Worm (Caenorhabditis elegans) whole organism, late embryonic: ENCODE results near the gene irld-67.

Source experiments
- F13H6.1 ChIP-seq: sonication (generic microtip); optimal IDR thresholded peaks from 2 replicates; lab custom pipeline; 2016; ENCODE audit warnings: missing genetic modification characterization, missing compliant biosample characterization
- K02D7.2 ChIP-seq: sonication (generic microtip); optimal IDR thresholded peaks from 2 replicates; lab custom pipeline; 2017; ENCODE audit warnings: mild to moderate bottlenecking, missing genetic modification characterization, missing compliant biosample characterization
- Y22D7AL.16 ChIP-seq: sonication (generic microtip); optimal IDR thresholded peaks from 2 replicates; lab custom pipeline; 2016; ENCODE audit warnings: missing genetic modification characterization, missing compliant biosample characterization
- ahr-1 ChIP-seq: sonication (generic microtip); optimal IDR thresholded peaks from 2 replicates; lab custom pipeline; 2016; ENCODE audit warnings: missing genetic modification characterization, missing compliant biosample characterization
- ceh-14 ChIP-seq: sonication (generic microtip); optimal IDR thresholded peaks from 2 replicates; lab custom pipeline; 2016; ENCODE audit warnings: missing genotype, missing genetic modification characterization, missing compliant biosample characterization
- ceh-18 ChIP-seq: sonication (generic microtip); optimal IDR thresholded peaks from 2 replicates; lab custom pipeline; 2016; ENCODE audit warnings: missing genetic modification characterization, missing compliant biosample characterization
- ceh-19 ChIP-seq: fragments of 200-800 bp; sonication (Bioruptor generic); optimal IDR thresholded peaks from 2 replicates; lab custom pipeline; 2018; ENCODE audit warnings: mild to moderate bottlenecking, missing genetic modification characterization, missing compliant biosample characterization
- ceh-22 ChIP-seq: sonication (generic microtip); optimal IDR thresholded peaks from 2 replicates; lab custom pipeline; 2017; ENCODE audit warnings: missing biosample characterization, missing genetic modification characterization
- ceh-31 ChIP-seq: sonication (generic microtip); optimal IDR thresholded peaks from 2 replicates; lab custom pipeline; 2016; ENCODE audit warnings: missing genetic modification characterization, missing compliant biosample characterization
- ceh-45 ChIP-seq: fragments of 200-800 bp; sonication (Bioruptor generic); IDR thresholded peaks from 2 replicates; pipeline ENCODE4 v1.3.6; 2022; ENCODE audit warnings: missing genetic modification reagents, missing genetic modification characterization, missing compliant biosample characterization
- ceh-48 ChIP-seq: sonication (generic microtip); optimal IDR thresholded peaks from 2 replicates; lab custom pipeline; 2016; ENCODE audit warnings: missing genetic modification characterization, inconsistent platforms, missing compliant biosample characterization
- dmd-4 ChIP-seq: sonication (generic microtip); optimal IDR thresholded peaks from 2 replicates; lab custom pipeline; 2016; ENCODE audit warnings: borderline replicate concordance, missing genetic modification characterization, missing compliant biosample characterization
- dve-1 ChIP-seq: sonication (generic microtip); optimal IDR thresholded peaks from 2 replicates; lab custom pipeline; 2017; ENCODE audit warnings: antibody characterized with exemption, mild to moderate bottlenecking, missing genetic modification characterization, missing compliant biosample characterization
- elt-4 ChIP-seq: sonication (generic microtip); optimal IDR thresholded peaks from 2 replicates; lab custom pipeline; 2016; ENCODE audit warnings: missing genetic modification characterization, missing compliant biosample characterization
- ets-4 ChIP-seq: sonication (generic microtip); optimal IDR thresholded peaks from 2 replicates; lab custom pipeline; 2016; ENCODE audit warnings: missing genetic modification characterization, missing compliant biosample characterization
- eyg-1 ChIP-seq: sonication (generic microtip); optimal IDR thresholded peaks from 2 replicates; lab custom pipeline; 2016; ENCODE audit warnings: missing genotype, missing genetic modification characterization, missing compliant biosample characterization
- fkh-10 ChIP-seq: fragments of 150-350 bp; optimal IDR thresholded peaks from 2 replicates; lab custom pipeline; 2014; ENCODE audit warnings: missing biosample characterization, missing genetic modification reagents, missing genetic modification characterization
- fkh-6 ChIP-seq: sonication (generic microtip); optimal IDR thresholded peaks from 2 replicates; lab custom pipeline; 2016; ENCODE audit warnings: missing genetic modification characterization, missing compliant biosample characterization
- gmeb-2 ChIP-seq: sonication (generic microtip); optimal IDR thresholded peaks from 2 replicates; lab custom pipeline; 2016; ENCODE audit warnings: missing genetic modification characterization, inconsistent platforms, missing compliant biosample characterization
- hlh-6 ChIP-seq: sonication (generic microtip); optimal IDR thresholded peaks from 2 replicates; lab custom pipeline; 2016; ENCODE audit warnings: missing genotype, missing genetic modification characterization, missing compliant biosample characterization
- hlh-8 ChIP-seq: sonication (generic microtip); optimal IDR thresholded peaks from 2 replicates; lab custom pipeline; 2016; ENCODE audit warnings: missing genotype, missing genetic modification characterization, missing compliant biosample characterization
- lim-6 ChIP-seq: sonication (generic microtip); optimal IDR thresholded peaks from 2 replicates; lab custom pipeline; 2016; ENCODE audit warnings: missing genetic modification characterization, missing compliant biosample characterization
- lin-11 ChIP-seq: fragments of 200-800 bp; sonication (Bioruptor generic); optimal IDR thresholded peaks from 2 replicates; lab custom pipeline; 2018; ENCODE audit warnings: mild to moderate bottlenecking, missing genetic modification characterization, missing compliant biosample characterization
- npax-4 ChIP-seq: sonication (generic microtip); optimal IDR thresholded peaks from 2 replicates; lab custom pipeline; 2016; ENCODE audit warnings: missing genetic modification characterization, missing compliant biosample characterization
- odd-2 ChIP-seq: sonication (generic microtip); optimal IDR thresholded peaks from 2 replicates; lab custom pipeline; 2017; ENCODE audit warnings: antibody characterized with exemption, mild to moderate bottlenecking, missing genetic modification characterization, missing compliant biosample characterization
- pag-3 ChIP-seq: sonication (generic microtip); optimal IDR thresholded peaks from 2 replicates; lab custom pipeline; 2016; ENCODE audit warnings: missing compliant biosample characterization, missing genetic modification characterization, borderline replicate concordance
- pat-9 ChIP-seq: fragments of 200-800 bp; sonication (Bioruptor generic); optimal IDR thresholded peaks from 2 replicates; lab custom pipeline; 2018; ENCODE audit warnings: mild to moderate bottlenecking, missing genetic modification characterization, moderate library complexity, missing compliant biosample characterization
- pha-2 ChIP-seq: sonication (generic microtip); optimal IDR thresholded peaks from 2 replicates; lab custom pipeline; 2017; ENCODE audit warnings: mild to moderate bottlenecking, missing genetic modification characterization, missing compliant biosample characterization
- pha-4 ChIP-seq: fragments of 150-350 bp; optimal IDR thresholded peaks from 2 replicates; lab custom pipeline; 2018; ENCODE audit warnings: missing biosample characterization, missing genetic modification reagents, missing genetic modification characterization
- ref-2 ChIP-seq: sonication (generic microtip); optimal IDR thresholded peaks from 2 replicates; lab custom pipeline; 2016; ENCODE audit warnings: missing genetic modification characterization, missing compliant biosample characterization
- rnt-1 ChIP-seq: sonication (generic microtip); optimal IDR thresholded peaks from 2 replicates; lab custom pipeline; 2016; ENCODE audit warnings: missing genetic modification characterization, missing compliant biosample characterization
- sdc-2 ChIP-seq: sonication (generic microtip); optimal IDR thresholded peaks from 2 replicates; lab custom pipeline; 2016; ENCODE audit warnings: missing genotype, missing genetic modification characterization, missing compliant biosample characterization
- sox-2 ChIP-seq: fragments of 200-800 bp; sonication (Bioruptor generic); IDR thresholded peaks from 2 replicates; pipeline ENCODE4 v1.3.6; 2022; ENCODE audit warnings: missing genetic modification reagents, missing genetic modification characterization, missing compliant biosample characterization
- tbx-7 ChIP-seq: sonication (generic microtip); optimal IDR thresholded peaks from 2 replicates; lab custom pipeline; 2016; ENCODE audit warnings: missing genotype, missing genetic modification characterization, missing compliant biosample characterization
- ttx-3 ChIP-seq: sonication (generic microtip); optimal IDR thresholded peaks from 2 replicates; lab custom pipeline; 2016; ENCODE audit warnings: missing genetic modification reagents, missing genetic modification characterization, missing compliant biosample characterization
- unc-42 ChIP-seq: sonication (generic microtip); optimal IDR thresholded peaks from 2 replicates; lab custom pipeline; 2016; ENCODE audit warnings: missing genotype, missing genetic modification characterization, missing compliant biosample characterization
- unc-55 ChIP-seq: sonication (generic microtip); optimal IDR thresholded peaks from 2 replicates; lab custom pipeline; 2017; ENCODE audit warnings: missing biosample characterization, missing genetic modification reagents, missing genetic modification characterization
- zip-5 ChIP-seq: sonication (generic microtip); optimal IDR thresholded peaks from 2 replicates; lab custom pipeline; 2016; ENCODE audit warnings: missing genetic modification characterization, missing compliant biosample characterization

The irld-67 gene

ce11 chrII:2929846-2930245 lies 4.4 kb downstream of the irld-67 start:
- no peak for TF ChIP-seq pat-9 (tag; lab: Kevin White, UChicago)
- TF ChIP-seq fkh-6: no peak
- TF ChIP-seq dve-1 (tag; lab: Kevin White, UChicago): no peak
- TF ChIP-seq ahr-1: no peak
- TF ChIP-seq ceh-22 (tag; lab: Kevin White, UChicago): no peak
- TF ChIP-seq K02D7.2 (tag; lab: Kevin White, UChicago): no peak
- TF ChIP-seq pag-3: no peak
- no peak for TF ChIP-seq rnt-1
- no peak for TF ChIP-seq ceh-48 (tag; lab: Kevin White, UChicago)
- no peak for TF ChIP-seq ceh-31 (tag; lab: Kevin White, UChicago)
- TF ChIP-seq pha-2 (tag; lab: Kevin White, UChicago): no peak
- TF ChIP-seq F13H6.1 (tag; lab: Kevin White, UChicago): no peak
- no peak for TF ChIP-seq Y22D7AL.16
- no peak for TF ChIP-seq tbx-7 (tag; lab: Kevin White, UChicago)
- TF ChIP-seq lim-6 (tag; lab: Kevin White, UChicago): no peak

- no peak for TF ChIP-seq hlh-8 (tag; lab: Kevin White, UChicago)
- TF ChIP-seq Y22D7AL.16: no peak
- no peak for TF ChIP-seq ref-2 (tag; lab: Kevin White, UChicago)
- no peak for TF ChIP-seq npax-4
- TF ChIP-seq hlh-6 (tag; lab: Kevin White, UChicago): no peak
- no peak for TF ChIP-seq ceh-18 (tag; lab: Kevin White, UChicago)
- no peak for TF ChIP-seq sox-2 (GFP tag; lab: Robert Waterston, UW)
- no peak for TF ChIP-seq ceh-19 (GFP tag; lab: Kevin White, UChicago)
- TF ChIP-seq ceh-31 (tag; lab: Kevin White, UChicago): no peak
- TF ChIP-seq unc-42: no peak
- no peak for TF ChIP-seq ceh-22 (tag; lab: Kevin White, UChicago)
- TF ChIP-seq pat-9 (tag; lab: Kevin White, UChicago): no peak
- TF ChIP-seq unc-55 (GFP tag; lab: Kevin White, UChicago): no peak
Measured at ce11 chrII:2927533-2927932, 6.7 kb downstream of the irld-67 start, which contains the start of the genes ZK355.3 and ZK355.8. Gene ZK355.3, minus strand, starts transcription at chrII:2927633. Gene ZK355.8, plus strand, starts transcription at chrII:2927804.

ce11 chrII:2925806-2926558 lies 8.3 kb downstream of the irld-67 start:
- TF ChIP-seq ahr-1 (no peak), ttx-3 (tag; lab: Kevin White, UChicago) (no peak), eyg-1 (tag; lab: Kevin White, UChicago) (no peak), ets-4 (tag; lab: Kevin White, UChicago) (no peak), zip-5 (tag; lab: Kevin White, UChicago) (no peak), ceh-31 (tag; lab: Kevin White, UChicago) (no peak), dmd-4 (tag; lab: Kevin White, UChicago) (no peak), gmeb-2 (tag; lab: Kevin White, UChicago) (no peak), ceh-14 (tag; lab: Kevin White, UChicago) (no peak), pha-4 (no peak), hlh-8 (tag; lab: Kevin White, UChicago) (no peak), dve-1 (tag; lab: Kevin White, UChicago) (no peak), ceh-22 (tag; lab: Kevin White, UChicago) (no peak), ceh-45 (GFP tag; lab: Robert Waterston, UW) (no peak), sdc-2 (tag; lab: Kevin White, UChicago) (no peak), fkh-10 (GFP tag; lab: Kevin White, UChicago) (no peak), tbx-7 (tag; lab: Kevin White, UChicago) (no peak)

ce11 chrII:2925032-2925431 lies 9.2 kb downstream of the irld-67 start:
- no peak for TF ChIP-seq lin-11 (tag; lab: Kevin White, UChicago)
- no peak for TF ChIP-seq pha-4
- TF ChIP-seq ceh-45 (GFP tag; lab: Robert Waterston, UW): no peak
- no peak for TF ChIP-seq elt-4 (tag; lab: Kevin White, UChicago)
- no peak for TF ChIP-seq odd-2 (tag; lab: Kevin White, UChicago)
- TF ChIP-seq ceh-18 (tag; lab: Kevin White, UChicago): no peak
